Fruit fly (Drosophila melanogaster): ENCODE data around the gene X11Lbeta.

- TF ChIP-seq h (GFP tag; optimal IDR thresholded peaks at IDR 0.05) (no peak), Dfd (GFP tag; optimal IDR thresholded peaks at IDR 0.05) (no peak), pan (optimal IDR thresholded peaks at IDR 0.05) (no peak), rgr (GFP tag; optimal IDR thresholded peaks at IDR 0.05) (no peak), lola (GFP tag; optimal IDR thresholded peaks at IDR 0.05) (no peak), Hr78 (GFP tag; optimal IDR thresholded peaks at IDR 0.05) (no peak), Hr83 (GFP tag; optimal IDR thresholded peaks at IDR 0.05; ENCODE audit: poor library complexity, severe bottlenecking) (no peak), Abd-B (GFP tag; optimal IDR thresholded peaks at IDR 0.05) (no peak), CG32264 (GFP tag; optimal IDR thresholded peaks at IDR 0.05) (no peak)
Observed at dm6 chrX:10580459-10581103, 47.0 kb upstream of the X11Lbeta start.

Data from whole organism, wandering third instar larva.